Worm (Caenorhabditis elegans): ENCODE results near the gene F16B4.5.

F16B4.5 gene

DNA sequence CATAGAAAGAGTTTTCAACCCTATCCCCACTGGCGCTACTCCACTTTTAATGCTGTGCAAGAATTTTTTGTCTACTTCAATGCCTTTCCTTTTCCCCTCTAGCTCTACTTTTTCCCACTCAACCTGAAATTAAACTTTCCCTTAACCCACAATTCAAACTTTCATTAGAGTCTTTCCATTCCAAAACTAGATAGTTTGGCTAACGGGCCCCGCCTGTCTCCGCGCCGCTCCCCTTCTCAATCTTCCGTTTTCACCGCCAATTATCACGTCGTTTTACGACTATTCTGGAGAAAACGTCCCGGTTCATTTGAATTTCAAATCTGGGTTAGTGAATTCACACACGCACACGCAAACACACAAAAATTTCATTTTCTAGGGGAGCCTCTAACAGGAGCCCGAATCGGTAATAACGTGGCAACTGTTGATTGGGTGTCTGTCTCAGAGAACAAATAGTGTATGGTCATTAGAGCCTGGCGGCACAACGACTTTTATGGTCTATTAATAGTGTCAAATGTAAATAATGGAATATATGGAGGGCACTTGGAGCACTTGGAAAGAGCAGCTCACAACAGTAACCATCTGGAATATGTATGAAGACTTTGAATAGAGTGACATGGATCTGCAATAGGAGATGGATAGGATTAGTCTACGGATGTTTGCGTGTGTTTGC lies 18.3 kb upstream of the F16B4.5 start:
- TF ChIP-seq Y75B8A.6 (GFP tag; IDR thresholded peaks at IDR 0.05) = no peak
- TF ChIP-seq nhr-237 (tag; optimal IDR thresholded peaks at IDR 0.05) = no peak
- no peak for TF ChIP-seq nhr-6 (tag; optimal IDR thresholded peaks at IDR 0.05)
- peak; percentile 67 for TF ChIP-seq aha-1 (tag)
- TF ChIP-seq unc-62 (GFP tag; optimal IDR thresholded peaks at IDR 0.05 in 1 of 2) = peak in 1 of 2 experiments; percentile 52
- no peak for TF ChIP-seq unc-62 (tag; optimal IDR thresholded peaks at IDR 0.05)

DNA sequence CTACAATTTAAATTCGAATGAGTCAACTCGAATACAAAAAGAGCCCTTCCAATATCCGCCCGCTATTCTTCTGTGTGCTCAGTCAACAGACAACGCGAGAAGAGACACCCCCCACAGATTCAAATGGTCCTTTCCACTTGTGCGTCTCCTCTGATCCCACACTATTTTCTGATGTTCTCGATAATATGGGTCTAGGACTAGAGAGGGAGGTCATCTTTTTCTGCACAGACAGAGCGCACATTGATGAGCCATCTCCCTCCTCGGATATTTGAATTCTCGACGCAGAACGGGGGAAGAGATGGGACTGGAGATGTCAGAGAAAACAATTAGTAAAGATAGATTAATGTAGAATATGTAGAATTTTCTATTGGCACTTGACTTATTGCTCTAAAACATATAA lies 17.5 kb upstream of the F16B4.5 start:
- no peak for TF ChIP-seq nhr-102 (tag; optimal IDR thresholded peaks at IDR 0.05)
- TF ChIP-seq skn-1 (tag; optimal IDR thresholded peaks at IDR 0.05) = no peak
- no peak for TF ChIP-seq unc-130 (GFP tag; optimal IDR thresholded peaks at IDR 0.05)
- no peak for TF ChIP-seq ztf-7 (tag; optimal IDR thresholded peaks at IDR 0.05)
- no peak for TF ChIP-seq nhr-41 (GFP tag; IDR thresholded peaks at IDR 0.05)
- TF ChIP-seq D1046.2 (GFP tag; IDR thresholded peaks at IDR 0.05) = no peak
- no peak for TF ChIP-seq mxl-2 (GFP tag; conservative IDR thresholded peaks at IDR 0.05)
- TF ChIP-seq pqm-1 (tag; optimal IDR thresholded peaks at IDR 0.05) = no peak
- TF ChIP-seq hif-1 (tag; optimal IDR thresholded peaks at IDR 0.05) = no peak

DNA sequence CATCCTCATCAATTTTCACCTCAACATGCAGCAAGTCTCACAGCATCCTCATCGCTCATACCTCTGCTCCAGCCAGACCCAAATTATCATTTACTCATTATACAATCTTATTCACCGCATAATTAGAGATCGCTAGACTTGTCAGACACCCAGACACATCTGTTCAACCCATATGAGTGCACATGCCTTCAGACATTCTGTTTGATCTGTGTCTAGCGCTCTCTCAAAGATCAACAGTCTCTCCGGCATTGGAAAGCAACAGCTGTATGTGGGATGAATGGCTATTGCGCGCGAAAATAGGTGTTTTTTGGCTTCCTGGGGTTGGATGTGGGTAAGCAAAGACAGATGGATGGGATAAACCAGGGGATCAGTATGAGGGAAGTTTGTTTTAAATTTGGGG lies 15.6 kb upstream of the F16B4.5 start:
- TF ChIP-seq dmd-9 (GFP tag; IDR thresholded peaks at IDR 0.05) = 0 out of 2 replicates have a peak, but pooled peaks have one; percentile 26
- TF ChIP-seq nhr-10 (tag; optimal IDR thresholded peaks at IDR 0.05) = no peak

DNA sequence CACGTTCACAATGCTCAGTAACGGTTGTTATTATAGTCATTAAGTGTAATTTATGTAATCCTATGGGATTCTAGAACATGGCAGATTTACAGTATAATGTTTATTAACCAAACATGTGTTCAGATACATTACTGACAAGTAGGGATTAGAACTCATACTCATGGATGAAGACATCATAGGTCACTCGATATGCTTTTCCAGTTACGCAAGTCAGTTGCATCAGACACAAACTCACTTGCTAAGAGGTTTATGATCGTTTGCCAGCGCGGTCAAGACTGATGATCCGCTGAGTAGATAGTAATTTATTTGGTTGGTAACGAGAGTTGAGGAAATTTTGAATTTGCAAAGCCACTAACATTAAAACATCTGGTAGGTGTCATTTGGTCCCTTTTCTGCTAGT lies 13.6 kb upstream of the F16B4.5 start:
- no peak for TF ChIP-seq dmd-9 (GFP tag; IDR thresholded peaks at IDR 0.05)
- no peak for TF ChIP-seq arid-1 (GFP tag; conservative IDR thresholded peaks at IDR 0.05)
- no peak for TF ChIP-seq hif-1 (tag; optimal IDR thresholded peaks at IDR 0.05)
- no peak for TF ChIP-seq zag-1 (tag; optimal IDR thresholded peaks at IDR 0.05)
- TF ChIP-seq daf-16 (GFP tag; optimal IDR thresholded peaks at IDR 0.05) = no peak
- no peak for TF ChIP-seq daf-16 (tag; optimal IDR thresholded peaks at IDR 0.05)
- TF ChIP-seq mxl-2 (GFP tag; conservative IDR thresholded peaks at IDR 0.05) = no peak
- no peak for TF ChIP-seq nhr-111 (GFP tag; optimal IDR thresholded peaks at IDR 0.05)
- no peak for TF ChIP-seq lin-39 (tag; optimal IDR thresholded peaks at IDR 0.05)
- TF ChIP-seq mep-1 (tag; optimal IDR thresholded peaks at IDR 0.05) = no peak
- no peak for TF ChIP-seq nhr-237 (tag; optimal IDR thresholded peaks at IDR 0.05)
- TF ChIP-seq F37D6.2 (tag; optimal IDR thresholded peaks at IDR 0.05) = no peak
- peak in 1 of 2 experiments; percentile 41 for TF ChIP-seq unc-62 (GFP tag; optimal IDR thresholded peaks at IDR 0.05 in 1 of 2)
- no peak for TF ChIP-seq unc-62 (tag; optimal IDR thresholded peaks at IDR 0.05)
- TF ChIP-seq nhr-6 (tag; optimal IDR thresholded peaks at IDR 0.05) = no peak
- TF ChIP-seq aha-1 (tag) = peak; percentile 79
- no peak for TF ChIP-seq lin-1 (GFP tag; IDR thresholded peaks at IDR 0.05)
- no peak for TF ChIP-seq daf-8 (GFP tag; IDR thresholded peaks at IDR 0.05)

DNA sequence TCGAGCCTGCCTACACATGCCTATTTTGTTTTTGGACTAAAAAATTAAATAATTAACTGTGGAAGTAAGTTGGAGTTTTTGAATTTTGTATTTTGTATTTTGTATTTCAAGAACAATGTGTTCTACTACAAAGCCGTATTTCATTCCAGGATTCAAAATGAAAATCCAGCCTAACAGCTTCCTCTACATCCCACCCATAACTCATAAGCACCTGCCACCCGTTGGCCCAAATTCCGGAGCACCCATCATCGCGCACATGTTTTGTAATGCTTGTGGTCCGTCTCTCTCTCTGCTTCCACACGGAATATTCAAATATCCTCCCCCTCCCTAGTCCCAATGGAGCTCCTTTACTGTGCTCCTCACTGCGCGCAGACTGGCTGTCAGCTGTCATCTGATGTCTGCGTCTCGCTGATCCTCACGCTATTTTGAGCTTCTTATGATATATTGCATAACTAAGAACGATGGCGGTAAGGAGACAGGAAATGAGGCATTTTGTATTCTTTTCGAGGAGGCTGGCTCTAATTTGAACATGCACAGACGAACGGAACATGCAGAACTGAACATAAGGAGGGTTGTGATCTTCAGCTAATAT lies 12.6 kb upstream of the F16B4.5 start:
- peak in 1 of 2 experiments; percentile 91 for TF ChIP-seq unc-62 (GFP tag; optimal IDR thresholded peaks at IDR 0.05 in 1 of 2)
- no peak for TF ChIP-seq unc-62 (tag; optimal IDR thresholded peaks at IDR 0.05)
- TF ChIP-seq tag-97 (GFP tag; IDR thresholded peaks at IDR 0.05) = no peak
- no peak for TF ChIP-seq aly-2 (tag; optimal IDR thresholded peaks at IDR 0.05)
- no peak for TF ChIP-seq egl-27 (tag; optimal IDR thresholded peaks at IDR 0.05)
- no peak for TF ChIP-seq F49E8.2 (tag; optimal IDR thresholded peaks at IDR 0.05; ENCODE audit: borderline replicate concordance)
- TF ChIP-seq egl-43 (GFP tag; IDR thresholded peaks at IDR 0.05) = no peak
- TF ChIP-seq ztf-7 (tag; optimal IDR thresholded peaks at IDR 0.05) = no peak
